Fruit fly (Drosophila melanogaster) whole organism, wandering third instar larva: ENCODE data around the gene Qsox2.
A peak's percentile ranks its signal among the peaks of the same experiment; 100 is the strongest.

Source experiments
- Abd-B ChIP-seq: fragments of >200 bp; optimal IDR thresholded peaks from 2 replicates; lab custom pipeline; 2017; ENCODE audit warnings: missing biosample characterization, missing genetic modification characterization
- CG32264 ChIP-seq: fragments of 200-800 bp; sonication (Bioruptor generic); optimal IDR thresholded peaks from 2 replicates; lab custom pipeline; 2016; ENCODE audit warnings: missing biosample characterization, missing genetic modification characterization
- CG9705 ChIP-seq: fragments of 200-800 bp; sonication (Bioruptor generic); optimal IDR thresholded peaks from 2 replicates; lab custom pipeline; 2018; ENCODE audit warnings: missing biosample characterization, mild to moderate bottlenecking, missing genetic modification characterization
- CrebA ChIP-seq: fragments of 200-800 bp; sonication (Bioruptor generic); optimal IDR thresholded peaks from 2 replicates; lab custom pipeline; 2016; ENCODE audit warnings: missing biosample characterization, mild to moderate bottlenecking, missing genetic modification characterization, borderline replicate concordance
- Dif ChIP-seq: fragments of 200-275, 200-300 bp; sonication (Bioruptor generic); optimal IDR thresholded peaks from 2 replicates; lab custom pipeline; 2018; ENCODE audit warnings: missing biosample characterization, missing genetic modification characterization; ENCODE audit not compliant: partially characterized antibody
- GATAd ChIP-seq: sonication (Bioruptor generic); optimal IDR thresholded peaks from 2 replicates; lab custom pipeline; 2016; ENCODE audit warnings: missing biosample characterization, missing genetic modification characterization
- HLH106 ChIP-seq: fragments of 200-800 bp; optimal IDR thresholded peaks from 3 replicates; lab custom pipeline; 2019; ENCODE audit warnings: missing biosample characterization, mild to moderate bottlenecking, missing genetic modification characterization, moderate library complexity
- Hnf4 ChIP-seq: fragments of 200-800 bp; sonication (Bioruptor generic); optimal IDR thresholded peaks from 2 replicates; lab custom pipeline; 2016; ENCODE audit warnings: missing biosample characterization, mild to moderate bottlenecking, missing genetic modification characterization
- Hr78 ChIP-seq: fragments of >200 bp; optimal IDR thresholded peaks from 2 replicates; lab custom pipeline; 2017; ENCODE audit warnings: missing biosample characterization, missing genetic modification characterization
- Hr83 ChIP-seq: fragments of 200-300 bp; sonication (Bioruptor generic); optimal IDR thresholded peaks from 2 replicates; lab custom pipeline; 2016; ENCODE audit warnings: missing biosample characterization, mild to moderate bottlenecking, missing genetic modification characterization, moderate library complexity; ENCODE audit not compliant: poor library complexity, severe bottlenecking
- Jra ChIP-seq: sonication (Bioruptor generic); optimal IDR thresholded peaks from 2 replicates; lab custom pipeline; 2016; ENCODE audit warnings: missing biosample characterization, missing genetic modification characterization
- Mio ChIP-seq: sonication (Bioruptor generic); optimal IDR thresholded peaks from 2 replicates; lab custom pipeline; 2016; ENCODE audit warnings: missing biosample characterization, missing genetic modification characterization
- N ChIP-seq: fragments of >200 bp; optimal IDR thresholded peaks from 2 replicates; lab custom pipeline; 2018; ENCODE audit warnings: missing biosample characterization, missing external identifiers, missing genetic modification characterization
- OdsH ChIP-seq: fragments of 200-800 bp; sonication (Bioruptor generic); optimal IDR thresholded peaks from 2 replicates; lab custom pipeline; 2016; ENCODE audit warnings: missing biosample characterization, mild to moderate bottlenecking, missing genetic modification characterization
- Rel ChIP-seq, 2 experiments: fragments of 200-800 bp; sonication (Bioruptor generic) in 1 of 2; optimal IDR thresholded peaks; 2 replicates in 1 of 2; 3 replicates in 1 of 2; lab custom pipeline; 2016 to 2019; ENCODE audit warnings: mild to moderate bottlenecking in 2 of 2, missing biosample characterization in 2 of 2, missing genetic modification characterization in 2 of 2, moderate library complexity in 1 of 2
- Sp1 ChIP-seq: fragments of 200-800 bp; sonication (Bioruptor generic); optimal IDR thresholded peaks from 3 replicates; lab custom pipeline; 2019; ENCODE audit warnings: missing biosample characterization, mild to moderate bottlenecking, missing genetic modification characterization, moderate library complexity
- Vsx2 ChIP-seq: fragments of 200-300, 225-300 bp; sonication (Bioruptor generic); optimal IDR thresholded peaks from 2 replicates; lab custom pipeline; 2018; ENCODE audit warnings: missing biosample characterization, missing genetic modification characterization; ENCODE audit not compliant: partially characterized antibody
- br ChIP-seq: fragments of 200-800 bp; sonication (Bioruptor generic); optimal IDR thresholded peaks from 2 replicates; lab custom pipeline; 2016; ENCODE audit warnings: missing biosample characterization, missing genetic modification characterization
- brk ChIP-seq: fragments of 200-800 bp; sonication (Bioruptor generic); optimal IDR thresholded peaks from 2 replicates; lab custom pipeline; 2016; ENCODE audit warnings: missing biosample characterization, mild to moderate bottlenecking, missing genetic modification characterization
- dl ChIP-seq, 2 experiments: fragments of 175-275, 200-275 bp in 1 of 2; fragments of 200-275 bp in 1 of 2; sonication (Bioruptor generic); optimal IDR thresholded peaks; lab custom pipeline; 2018; ENCODE audit warnings: mild to moderate bottlenecking in 2 of 2, missing biosample characterization in 2 of 2, missing genetic modification characterization in 2 of 2, moderate library complexity in 2 of 2; ENCODE audit not compliant: partially characterized antibody in 2 of 2, insufficient read depth in 1 of 2
- dmrt93B ChIP-seq: fragments of 200-800 bp; sonication (Bioruptor generic); optimal IDR thresholded peaks from 2 replicates; lab custom pipeline; 2018; ENCODE audit warnings: missing biosample characterization, mild to moderate bottlenecking, missing genetic modification characterization
- dsf ChIP-seq: sonication (Bioruptor generic); optimal IDR thresholded peaks from 2 replicates; lab custom pipeline; 2016; ENCODE audit warnings: missing biosample characterization, missing genetic modification characterization, borderline replicate concordance
- ey ChIP-seq: fragments of 200-800 bp; sonication (Bioruptor generic); optimal IDR thresholded peaks from 2 replicates; lab custom pipeline; 2016; ENCODE audit warnings: missing biosample characterization, missing genetic modification characterization
- foxo ChIP-seq, 2 experiments: fragments of 200-800 bp; sonication (Bioruptor generic); optimal IDR thresholded peaks; 2 replicates in 1 of 2; 3 replicates in 1 of 2; lab custom pipeline; 2016 to 2017; ENCODE audit warnings: missing biosample characterization in 2 of 2, missing genetic modification characterization in 2 of 2
- fru ChIP-seq: fragments of 200-800 bp; sonication (Bioruptor generic); optimal IDR thresholded peaks from 3 replicates; lab custom pipeline; 2016; ENCODE audit warnings: missing biosample characterization, mild to moderate bottlenecking, missing genetic modification characterization
- h ChIP-seq: fragments of 200-800 bp; sonication (Bioruptor generic); optimal IDR thresholded peaks from 3 replicates; lab custom pipeline; 2016; ENCODE audit warnings: missing biosample characterization, mild to moderate bottlenecking, missing genetic modification characterization
- jim ChIP-seq: fragments of 175-275, 200-325 bp; sonication (Bioruptor generic); optimal IDR thresholded peaks from 2 replicates; lab custom pipeline; 2016; ENCODE audit warnings: missing biosample characterization, mild to moderate bottlenecking, missing genetic modification characterization
- lola ChIP-seq: fragments of >200 bp; optimal IDR thresholded peaks from 2 replicates; lab custom pipeline; 2017; ENCODE audit warnings: missing biosample characterization, missing genetic modification characterization
- pan ChIP-seq: fragments of >200 bp; optimal IDR thresholded peaks from 2 replicates; lab custom pipeline; 2017
- psq ChIP-seq: fragments of 200-800 bp; sonication (Bioruptor generic); optimal IDR thresholded peaks from 3 replicates; lab custom pipeline; 2017; ENCODE audit warnings: missing biosample characterization, mild to moderate bottlenecking, missing genetic modification characterization, moderate library complexity
- rgr ChIP-seq: fragments of 200-800 bp; sonication (Bioruptor generic); optimal IDR thresholded peaks from 3 replicates; lab custom pipeline; 2016; ENCODE audit warnings: missing biosample characterization, mild to moderate bottlenecking, missing genetic modification characterization
- sage ChIP-seq: fragments of 200-800 bp; sonication (Bioruptor generic); optimal IDR thresholded peaks from 2 replicates; lab custom pipeline; 2016; ENCODE audit warnings: missing biosample characterization, mild to moderate bottlenecking, missing genetic modification characterization
- sv ChIP-seq: fragments of 200-800 bp; sonication (Bioruptor generic); optimal IDR thresholded peaks from 3 replicates; lab custom pipeline; 2016; ENCODE audit warnings: missing biosample characterization, missing genetic modification characterization
- tai ChIP-seq: sonication (Bioruptor generic); optimal IDR thresholded peaks from 2 replicates; lab custom pipeline; 2016; ENCODE audit warnings: missing biosample characterization, missing genetic modification characterization
- usp ChIP-seq: fragments of >200 bp; optimal IDR thresholded peaks from 2 replicates; lab custom pipeline; 2017; ENCODE audit warnings: missing biosample characterization, missing genetic modification characterization
- woc ChIP-seq: sonication (Bioruptor generic); optimal IDR thresholded peaks from 2 replicates; lab custom pipeline; 2016; ENCODE audit warnings: missing biosample characterization, mild to moderate bottlenecking, missing genetic modification characterization

Qsox2 gene

dm6 chr3R:21923742-21924141, 10.2 kb downstream of the Qsox2 start:
- no peak for TF ChIP-seq lola (GFP tag; lab: Kevin White, UChicago)
- TF ChIP-seq, all 38 proteins: peak for 0

- TF ChIP-seq CrebA (GFP tag; lab: Kevin White, UChicago) (no peak), Hnf4 (GFP tag; lab: Kevin White, UChicago) (no peak), br (GFP tag; lab: Kevin White, UChicago) (no peak), sv (GFP tag; lab: Kevin White, UChicago) (no peak), Hr78 (GFP tag; lab: Kevin White, UChicago) (no peak), HLH106 (no peak), dmrt93B (GFP tag; lab: Kevin White, UChicago) (no peak), sage (GFP tag; lab: Kevin White, UChicago) (no peak), pan (lab: Kevin White, UChicago) (no peak), dl (GFP tag; optimal IDR thresholded peaks at IDR 0.05; lab: Kevin White, UChicago; ENCODE audit: insufficient read depth in 1 of 2, partially characterized antibody in 2 of 2) (no peak), lola (GFP tag; lab: Kevin White, UChicago) (no peak), OdsH (GFP tag; lab: Kevin White, UChicago) (no peak), Mio (no peak), usp (GFP tag; lab: Kevin White, UChicago) (no peak), Rel (GFP tag; optimal IDR thresholded peaks at IDR 0.05; lab: Kevin White, UChicago) (no peak), Rel (tag; optimal IDR thresholded peaks at IDR 0.05; lab: Kevin White, UChicago) (no peak), h (GFP tag; lab: Kevin White, UChicago) (no peak), woc (GFP tag; lab: Kevin White, UChicago) (no peak), N (no peak)
These were observed 14.7 kb downstream of the Qsox2 start for dm6 chr3R:21928214-21928613.

- peak; percentile 49 for TF ChIP-seq OdsH (GFP tag; lab: Kevin White, UChicago)
- TF ChIP-seq HLH106, result peak; percentile 9
- peak; percentile 50 for TF ChIP-seq psq (GFP tag; lab: Kevin White, UChicago)
- TF ChIP-seq rgr (GFP tag; lab: Kevin White, UChicago), result peak; percentile 63
- peak; percentile 37 for TF ChIP-seq Sp1 (GFP tag; lab: Kevin White, UChicago)
- peak; percentile 9 for TF ChIP-seq h (GFP tag; lab: Kevin White, UChicago)
- TF ChIP-seq Abd-B, result no peak
- TF ChIP-seq brk (GFP tag; lab: Kevin White, UChicago), result peak; percentile 9
- TF ChIP-seq Jra, result no peak
- peak; percentile 4 for TF ChIP-seq ey (GFP tag; lab: Kevin White, UChicago)
- peak in 1 of 2 experiments; percentile 17 for TF ChIP-seq foxo (GFP tag; optimal IDR thresholded peaks at IDR 0.05; lab: Kevin White, UChicago)
- TF ChIP-seq, all 38 proteins: peak for 9
These were observed 17.8 kb downstream of the Qsox2 start for dm6 chr3R:21931346-21931745.

- TF ChIP-seq CG32264 (GFP tag; lab: Kevin White, UChicago), result no peak
- TF ChIP-seq pan (lab: Kevin White, UChicago), result no peak
- no peak for TF ChIP-seq Hr83 (GFP tag; lab: Kevin White, UChicago)
- TF ChIP-seq tai (GFP tag; lab: Kevin White, UChicago), result no peak
- TF ChIP-seq fru (GFP tag; lab: Kevin White, UChicago), result no peak
- no peak for TF ChIP-seq dl (GFP tag; optimal IDR thresholded peaks at IDR 0.05; lab: Kevin White, UChicago; ENCODE audit: insufficient read depth in 1 of 2, partially characterized antibody in 2 of 2)
- no peak for TF ChIP-seq N
- no peak for TF ChIP-seq Jra
- no peak for TF ChIP-seq h (GFP tag; lab: Kevin White, UChicago)
- TF ChIP-seq brk (GFP tag; lab: Kevin White, UChicago), result no peak
These were observed 20.4 kb downstream of the Qsox2 start for dm6 chr3R:21933952-21934351.

dm6 chr3R:21935191-21935590, 21.6 kb downstream of the Qsox2 start:
- TF ChIP-seq foxo (GFP tag; optimal IDR thresholded peaks at IDR 0.05; lab: Kevin White, UChicago) (peak in 1 of 2 experiments; percentile 59), sage (GFP tag; lab: Kevin White, UChicago) (no peak), CG32264 (GFP tag; lab: Kevin White, UChicago) (no peak), h (GFP tag; lab: Kevin White, UChicago) (peak; percentile 48), OdsH (GFP tag; lab: Kevin White, UChicago) (peak; percentile 10), jim (GFP tag; lab: Kevin White, UChicago) (no peak), lola (GFP tag; lab: Kevin White, UChicago) (no peak), Dif (GFP tag; lab: Kevin White, UChicago) (no peak), GATAd (GFP tag; lab: Kevin White, UChicago) (no peak), pan (lab: Kevin White, UChicago) (no peak), Mio (no peak), dsf (GFP tag; lab: Kevin White, UChicago) (no peak), CrebA (GFP tag; lab: Kevin White, UChicago) (no peak), tai (GFP tag; lab: Kevin White, UChicago) (no peak), Hr83 (GFP tag; lab: Kevin White, UChicago) (no peak), HLH106 (peak; percentile 49), sv (GFP tag; lab: Kevin White, UChicago) (no peak), brk (GFP tag; lab: Kevin White, UChicago) (no peak), woc (GFP tag; lab: Kevin White, UChicago) (no peak), rgr (GFP tag; lab: Kevin White, UChicago) (peak; percentile 38), Rel (GFP tag; optimal IDR thresholded peaks at IDR 0.05; lab: Kevin White, UChicago) (no peak), Rel (tag; optimal IDR thresholded peaks at IDR 0.05; lab: Kevin White, UChicago) (no peak), Sp1 (GFP tag; lab: Kevin White, UChicago) (peak; percentile 40), Hr78 (GFP tag; lab: Kevin White, UChicago) (no peak), Jra (no peak), CG9705 (no peak), fru (GFP tag; lab: Kevin White, UChicago) (peak; percentile 43), br (GFP tag; lab: Kevin White, UChicago) (peak; percentile 1), Hnf4 (GFP tag; lab: Kevin White, UChicago) (peak; percentile 15), Vsx2 (no peak)
